Worm (Caenorhabditis elegans) whole organism, L1 larva: ENCODE data around the gene Y97E10AR.8.

Source experiments
- F16B12.6 ChIP-seq: fragments of 150-350 bp; optimal IDR thresholded peaks from 2 replicates; lab custom pipeline; 2014; ENCODE audit warnings: missing biosample characterization, missing genetic modification characterization
- egl-13 ChIP-seq: sonication (generic microtip); optimal IDR thresholded peaks from 2 replicates; lab custom pipeline; 2016; ENCODE audit warnings: missing genotype, missing genetic modification reagents, missing genetic modification characterization, missing compliant biosample characterization
- mdl-1 ChIP-seq, 2 experiments: fragments of 150-350 bp; optimal IDR thresholded peaks; 2 replicates each; lab custom pipeline; 2014 to 2017; ENCODE audit warnings: missing biosample characterization in 2 of 2, missing genetic modification characterization in 2 of 2, inconsistent platforms in 1 of 2
- nhr-76 ChIP-seq: sonication (generic microtip); optimal IDR thresholded peaks from 2 replicates; lab custom pipeline; 2017; ENCODE audit warnings: missing biosample characterization, missing genetic modification characterization
- sptf-1 ChIP-seq: fragments of 150-350 bp; optimal IDR thresholded peaks from 2 replicates; lab custom pipeline; 2014; ENCODE audit warnings: missing biosample characterization, missing genetic modification characterization

- TF ChIP-seq F16B12.6 (tag; lab: Kevin White, UChicago) (no peak), mdl-1 (tag; optimal IDR thresholded peaks at IDR 0.05; lab: Kevin White, UChicago) (no peak), nhr-76 (no peak), sptf-1 (tag; lab: Kevin White, UChicago) (no peak), egl-13 (no peak)
Measured at ce11 chrV:8046706-8047105, 41.6 kb downstream of the Y97E10AR.8 start, which contains the start of gene ZC513.3.
